Worm (Caenorhabditis elegans) whole organism, L4 larva: ENCODE measurements around the gene clh-2.
A peak's percentile ranks its signal among the peaks of the same experiment; 100 is the strongest.

Experiments used
- F37D6.2 ChIP-seq: sonication (generic microtip); optimal IDR thresholded peaks from 2 replicates; lab custom pipeline; 2016; ENCODE audit warnings: mild to moderate bottlenecking, missing genetic modification characterization, missing compliant biosample characterization
- R02D3.7 ChIP-seq: fragments of 150-350 bp; sonication (generic microtip); optimal IDR thresholded peaks from 3 replicates; lab custom pipeline; 2014; ENCODE audit warnings: missing biosample characterization, missing genetic modification characterization
- Y105C5A.15 ChIP-seq: fragments of 200-800 bp; sonication (Bioruptor generic); IDR thresholded peaks from 2 replicates; pipeline ENCODE4 v1.3.6; 2022; ENCODE audit warnings: missing genetic modification characterization, missing compliant biosample characterization
- ceh-62 ChIP-seq: sonication (generic microtip); optimal IDR thresholded peaks from 2 replicates; lab custom pipeline; 2017; ENCODE audit warnings: missing biosample characterization, missing genetic modification characterization
- ces-1 ChIP-seq: fragments of 150-350 bp; sonication (generic microtip); optimal IDR thresholded peaks from 4 replicates; lab custom pipeline; 2014; ENCODE audit warnings: missing biosample characterization, missing genetic modification reagents, missing genetic modification characterization
- dve-1 ChIP-seq: sonication (generic microtip); optimal IDR thresholded peaks from 2 replicates; lab custom pipeline; 2017; ENCODE audit warnings: antibody characterized with exemption, mild to moderate bottlenecking, missing genetic modification characterization, missing compliant biosample characterization; ENCODE audit not compliant: insufficient read depth
- lin-15B ChIP-seq: fragments of 150-350 bp; sonication (generic microtip); optimal IDR thresholded peaks from 3 replicates; lab custom pipeline; 2014; ENCODE audit warnings: missing biosample characterization, missing genetic modification characterization
- mes-2 ChIP-seq: sonication (generic microtip); optimal IDR thresholded peaks from 2 replicates; lab custom pipeline; 2016; ENCODE audit warnings: missing genotype, mild to moderate bottlenecking, missing genetic modification characterization, missing compliant biosample characterization; ENCODE audit not compliant: poor library complexity, severe bottlenecking
- pha-4 ChIP-seq, 2 experiments: fragments of 150-350 bp in 1 of 2; fragments of 200-800 bp in 1 of 2; sonication (Bioruptor generic) in 1 of 2; IDR thresholded peaks in 1 of 2; optimal IDR thresholded peaks in 1 of 2; 2 replicates each; pipeline versions ENCODE4 v1.3.6 to Lab custom; 2014 to 2022; ENCODE audit warnings: missing genetic modification characterization in 2 of 2, missing genetic modification reagents in 2 of 2, missing biosample characterization in 1 of 2, missing compliant biosample characterization in 1 of 2

- TF ChIP-seq pha-4 (GFP tag; IDR thresholded peaks at IDR 0.05; lab: Robert Waterston, UW), result peak; percentile 65; the same call in 1 of the 2 replicates
- no peak for TF ChIP-seq pha-4 (tag; optimal IDR thresholded peaks at IDR 0.05; lab: Kevin White, UChicago)
- TF ChIP-seq lin-15B (tag; lab: Kevin White, UChicago), result no peak
- TF ChIP-seq dve-1 (tag; lab: Kevin White, UChicago), result no peak
- TF ChIP-seq F37D6.2 (tag; lab: Kevin White, UChicago), result no peak
- TF ChIP-seq R02D3.7 (tag; lab: Kevin White, UChicago), result no peak
- peak; percentile 15 for TF ChIP-seq mes-2 (tag; lab: Kevin White, UChicago)
- TF ChIP-seq ceh-62 (tag; lab: Kevin White, UChicago), result no peak
- TF ChIP-seq ces-1 (GFP tag; lab: Kevin White, UChicago), result no peak
- TF ChIP-seq Y105C5A.15 (GFP tag; lab: Robert Waterston, UW), result peak; percentile 84; the same call in 1 of the 2 replicates
Observed at ce11 chrII:11333846-11334638, 17.7 kb upstream of the clh-2 start.
